Worm (Caenorhabditis elegans): ENCODE results near the gene cgt-1.

DNA sequence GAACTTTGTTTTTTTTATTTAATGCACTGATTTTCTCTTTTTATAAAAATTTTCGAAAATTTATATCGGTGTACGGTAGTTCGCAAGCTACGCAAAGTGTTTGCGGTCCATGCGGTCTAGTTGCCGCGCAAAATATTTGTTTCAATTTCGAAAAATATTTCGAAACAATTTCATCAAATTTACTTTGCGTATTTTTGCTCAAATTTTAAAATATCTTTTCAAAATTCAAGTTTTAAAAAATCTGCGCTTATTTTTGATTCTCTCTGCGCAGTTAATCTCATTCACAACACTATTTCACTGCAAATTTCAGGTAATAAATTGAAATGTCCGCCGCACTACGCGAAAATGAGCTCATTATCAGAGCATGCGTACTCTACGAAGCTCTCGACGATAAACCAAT, 21.3 kb downstream of the cgt-1 start, which contains the start of gene fbxa-197:
- TF ChIP-seq lsy-2 (tag; optimal IDR thresholded peaks at IDR 0.05): no peak
- TF ChIP-seq egl-27 (tag; optimal IDR thresholded peaks at IDR 0.05): no peak
- no peak for TF ChIP-seq skn-1 (tag; optimal IDR thresholded peaks at IDR 0.05)
- TF ChIP-seq nhr-11 (tag; optimal IDR thresholded peaks at IDR 0.05): no peak
- no peak for TF ChIP-seq unc-62 (GFP tag; optimal IDR thresholded peaks at IDR 0.05)
- TF ChIP-seq aly-2 (tag; optimal IDR thresholded peaks at IDR 0.05): no peak
- TF ChIP-seq snpc-4 (tag; optimal IDR thresholded peaks at IDR 0.05): no peak
